Fruit fly (Drosophila melanogaster) whole organism, embryonic: ENCODE results near the gene Bet1.
A peak's percentile ranks its signal among the peaks of the same experiment; 100 is the strongest.

ENCODE experiments used
- CG12744 ChIP-seq: fragments of 200-800 bp; sonication (Bioruptor generic); optimal IDR thresholded peaks from 2 replicates; lab custom pipeline; 2016; ENCODE audit warnings: missing biosample characterization, missing genetic modification characterization
- CG13894 ChIP-seq: fragments of 200-800 bp; sonication (Bioruptor generic); optimal IDR thresholded peaks from 3 replicates; lab custom pipeline; 2018; ENCODE audit warnings: missing biosample characterization, mild to moderate bottlenecking, missing genetic modification characterization, moderate library complexity
- CG15601 ChIP-seq: fragments of 200-800 bp; sonication (Bioruptor generic); optimal IDR thresholded peaks from 3 replicates; lab custom pipeline; 2019; ENCODE audit warnings: missing biosample characterization, mild to moderate bottlenecking, missing genetic modification characterization, moderate library complexity
- CG18262 ChIP-seq: fragments of 200-800 bp; optimal IDR thresholded peaks from 3 replicates; lab custom pipeline; 2019; ENCODE audit warnings: missing biosample characterization, mild to moderate bottlenecking, missing genetic modification characterization, moderate library complexity
- CG2116 ChIP-seq: fragments of 200-800 bp; sonication (Bioruptor generic); optimal IDR thresholded peaks from 3 replicates; lab custom pipeline; 2018; ENCODE audit warnings: missing biosample characterization, mild to moderate bottlenecking, missing genetic modification characterization
- CG2875 ChIP-seq: fragments of 200-800 bp; sonication (Bioruptor generic); optimal IDR thresholded peaks from 2 replicates; lab custom pipeline; 2017; ENCODE audit warnings: missing biosample characterization, mild to moderate bottlenecking, missing genetic modification characterization, missing genetic modification reagents
- CG31441 ChIP-seq: fragments of 200-800 bp; sonication (Bioruptor generic); IDR thresholded peaks from 2 replicates; pipeline ENCODE4 v1.3.6; 2022; ENCODE audit warnings: missing biosample characterization, missing genetic modification characterization
- CG34422 ChIP-seq: fragments of 200-800 bp; sonication (Bioruptor generic); IDR thresholded peaks from 3 replicates; pipeline ENCODE4 v1.3.6; 2022; ENCODE audit warnings: missing biosample characterization, missing genetic modification characterization
- CG4282 ChIP-seq: fragments of 200-800 bp; sonication (Bioruptor generic); optimal IDR thresholded peaks from 2 replicates; lab custom pipeline; 2016; ENCODE audit warnings: missing biosample characterization, missing genetic modification characterization
- CG4328 ChIP-seq: fragments of 200-800 bp; sonication (Bioruptor generic); optimal IDR thresholded peaks from 3 replicates; lab custom pipeline; 2017; ENCODE audit warnings: missing biosample characterization, missing genetic modification reagents, missing genetic modification characterization
- CG4404 ChIP-seq: fragments of 200-800 bp; sonication (Bioruptor generic); IDR thresholded peaks from 2 replicates; pipeline ENCODE4 v1.3.6; 2022; ENCODE audit warnings: missing biosample characterization, missing genetic modification characterization
- CG6272 ChIP-seq: fragments of 200-800 bp; sonication (Bioruptor generic); IDR thresholded peaks from 2 replicates; pipeline ENCODE4 v1.3.6; 2022; ENCODE audit warnings: missing biosample characterization, missing genetic modification characterization
- CG7839 ChIP-seq: fragments of 200-800 bp; sonication (Bioruptor generic); optimal IDR thresholded peaks from 3 replicates; lab custom pipeline; 2018; ENCODE audit warnings: missing biosample characterization, mild to moderate bottlenecking, missing genetic modification characterization, moderate library complexity
- CG8388 ChIP-seq: fragments of 200-800 bp; sonication (Bioruptor generic); optimal IDR thresholded peaks from 2 replicates; lab custom pipeline; 2019; ENCODE audit warnings: missing biosample characterization, mild to moderate bottlenecking, missing genetic modification characterization, moderate library complexity
- CG9876 ChIP-seq: fragments of 200-800 bp; sonication (Bioruptor generic); optimal IDR thresholded peaks from 2 replicates; lab custom pipeline; 2016; ENCODE audit warnings: missing biosample characterization, missing genetic modification characterization
- CHES-1-like ChIP-seq: fragments of 200-800 bp; sonication (Bioruptor generic); optimal IDR thresholded peaks from 2 replicates; lab custom pipeline; 2016; ENCODE audit warnings: missing biosample characterization, missing genetic modification characterization
- CoRest ChIP-seq: fragments of 200-800 bp; sonication (Bioruptor generic); optimal IDR thresholded peaks from 3 replicates; lab custom pipeline; 2018; ENCODE audit warnings: missing biosample characterization, mild to moderate bottlenecking, missing genetic modification characterization, moderate library complexity
- D ChIP-seq, 2 experiments: fragments of 200-800 bp in 1 of 2; fragments of >200 bp in 1 of 2; sonication (Bioruptor generic) in 1 of 2; optimal IDR thresholded peaks; 2 replicates in 1 of 2; 3 replicates in 1 of 2; lab custom pipeline; 2017; ENCODE audit warnings: mild to moderate bottlenecking in 1 of 2, missing biosample characterization in 1 of 2, missing genetic modification characterization in 1 of 2, missing genetic modification reagents in 1 of 2
- D19A ChIP-seq: fragments of 200-800 bp; optimal IDR thresholded peaks from 3 replicates; lab custom pipeline; 2019; ENCODE audit warnings: missing biosample characterization, mild to moderate bottlenecking, missing genetic modification characterization, moderate library complexity
- Dp ChIP-seq: fragments of 200-800 bp; sonication (Bioruptor generic); optimal IDR thresholded peaks from 2 replicates; lab custom pipeline; 2018; ENCODE audit warnings: missing biosample characterization, mild to moderate bottlenecking, missing genetic modification characterization, moderate library complexity
- H15 ChIP-seq: fragments of 200-800 bp; sonication (Bioruptor generic); IDR thresholded peaks from 3 replicates; pipeline ENCODE4 v1.3.6; 2022; ENCODE audit warnings: missing biosample characterization, missing genetic modification characterization
- Jarid2 ChIP-seq: fragments of 200-800 bp; sonication (Bioruptor generic); optimal IDR thresholded peaks from 3 replicates; lab custom pipeline; 2017; ENCODE audit warnings: mild to moderate bottlenecking, missing biosample characterization, missing genetic modification reagents, missing genetic modification characterization
- Meics ChIP-seq: fragments of 200-800 bp; sonication (Bioruptor generic); optimal IDR thresholded peaks from 2 replicates; lab custom pipeline; 2017; ENCODE audit warnings: missing biosample characterization, mild to moderate bottlenecking, missing genetic modification characterization
- Mes4 ChIP-seq: fragments of 200-800 bp; sonication (Bioruptor generic); optimal IDR thresholded peaks from 2 replicates; lab custom pipeline; 2016; ENCODE audit warnings: missing biosample characterization, missing genetic modification characterization
- Ptx1 ChIP-seq: fragments of 200-800 bp; sonication (Bioruptor generic); IDR thresholded peaks from 2 replicates; pipeline ENCODE4 v1.3.6; 2022; ENCODE audit warnings: missing biosample characterization, missing genetic modification characterization
- TFAM ChIP-seq: fragments of 200-800 bp; sonication (Bioruptor generic); optimal IDR thresholded peaks from 2 replicates; lab custom pipeline; 2017; ENCODE audit warnings: missing biosample characterization, missing genetic modification characterization, inconsistent platforms
- br ChIP-seq: fragments of >200 bp; optimal IDR thresholded peaks from 2 replicates; lab custom pipeline; 2017
- chm ChIP-seq: fragments of 200-800 bp; sonication (Bioruptor generic); IDR thresholded peaks from 2 replicates; pipeline ENCODE4 v1.3.6; 2022; ENCODE audit warnings: missing biosample characterization, missing genetic modification characterization
- dati ChIP-seq: fragments of 200-800 bp; sonication (Bioruptor generic); IDR thresholded peaks from 2 replicates; pipeline ENCODE4 v1.3.6; 2022; ENCODE audit warnings: missing biosample characterization, missing genetic modification characterization
- fd96Cb ChIP-seq: fragments of 200-800 bp; sonication (Bioruptor generic); optimal IDR thresholded peaks from 2 replicates; lab custom pipeline; 2018; ENCODE audit warnings: missing biosample characterization, mild to moderate bottlenecking, missing genetic modification characterization, moderate library complexity
- gcm ChIP-seq: fragments of 200-800 bp; sonication (Bioruptor generic); optimal IDR thresholded peaks from 2 replicates; lab custom pipeline; 2019; ENCODE audit warnings: missing biosample characterization, mild to moderate bottlenecking, missing genetic modification characterization, moderate library complexity
- gsb ChIP-seq: fragments of 200-800 bp; sonication (Bioruptor generic); IDR thresholded peaks from 2 replicates; pipeline ENCODE4 v1.3.6; 2022; ENCODE audit warnings: missing biosample characterization, missing genetic modification characterization
- hbn ChIP-seq: fragments of 200-800 bp; sonication (Bioruptor generic); IDR thresholded peaks from 2 replicates; pipeline ENCODE4 v1.3.6; 2022; ENCODE audit warnings: missing biosample characterization, missing genetic modification characterization; ENCODE audit not compliant: partially characterized antibody
- knrl ChIP-seq: fragments of 200-800 bp; sonication (Bioruptor generic); IDR thresholded peaks from 3 replicates; pipeline ENCODE4 v1.3.6; 2022; ENCODE audit warnings: missing biosample characterization, missing genetic modification characterization; ENCODE audit not compliant: partially characterized antibody
- onecut ChIP-seq: fragments of 200-800 bp; sonication (Bioruptor generic); IDR thresholded peaks from 2 replicates; pipeline ENCODE4 v1.3.6; 2022; ENCODE audit warnings: missing biosample characterization, missing genetic modification characterization
- p53 ChIP-seq: fragments of 200-800 bp; sonication (Bioruptor generic); optimal IDR thresholded peaks from 2 replicates; lab custom pipeline; 2016; ENCODE audit warnings: missing biosample characterization, missing genetic modification characterization
- phol ChIP-seq: fragments of 200-800 bp; sonication (Bioruptor generic); optimal IDR thresholded peaks from 3 replicates; lab custom pipeline; 2018; ENCODE audit warnings: missing biosample characterization, mild to moderate bottlenecking, missing genetic modification characterization, moderate library complexity
- pita ChIP-seq: fragments of 200-800 bp; sonication (Bioruptor generic); optimal IDR thresholded peaks from 2 replicates; lab custom pipeline; 2017; ENCODE audit warnings: missing biosample characterization, mild to moderate bottlenecking, missing genetic modification characterization
- repo ChIP-seq: fragments of 200-800 bp; sonication (Bioruptor generic); optimal IDR thresholded peaks from 2 replicates; lab custom pipeline; 2016; ENCODE audit warnings: missing biosample characterization, missing genetic modification characterization
- sens ChIP-seq: fragments of 200-800 bp; sonication (Bioruptor generic); peaks from one replicate; lab custom pipeline; 2016; ENCODE audit warnings: missing biosample characterization, missing genetic modification characterization
- sens-2 ChIP-seq: fragments of 200-800 bp; sonication (Bioruptor generic); IDR thresholded peaks from 2 replicates; pipeline ENCODE4 v1.3.6; 2022; ENCODE audit warnings: missing biosample characterization, missing genetic modification characterization
- sisA ChIP-seq: fragments of 200-800 bp; sonication (Bioruptor generic); IDR thresholded peaks from 2 replicates; pipeline ENCODE4 v1.3.6; 2022; ENCODE audit warnings: missing biosample characterization, missing genetic modification characterization
- slou ChIP-seq: fragments of 200-800 bp; sonication (Bioruptor generic); optimal IDR thresholded peaks from 3 replicates; lab custom pipeline; 2016; ENCODE audit warnings: missing biosample characterization, missing genetic modification characterization
- sna ChIP-seq: fragments of 200-800 bp; sonication (Bioruptor generic); IDR thresholded peaks from 2 replicates; pipeline ENCODE4 v1.3.6; 2022; ENCODE audit warnings: missing biosample characterization, missing genetic modification characterization; ENCODE audit not compliant: partially characterized antibody
- sr ChIP-seq: fragments of 200-800 bp; sonication (Bioruptor generic); IDR thresholded peaks from 3 replicates; pipeline ENCODE4 v1.3.6; 2022; ENCODE audit warnings: missing biosample characterization, missing genetic modification characterization
- tgo ChIP-seq: fragments of 200-800 bp; sonication (Bioruptor generic); IDR thresholded peaks from 3 replicates; pipeline ENCODE4 v1.3.6; 2022; ENCODE audit warnings: missing biosample characterization, missing genetic modification characterization
- toy ChIP-seq: fragments of 200-800 bp; sonication (Bioruptor generic); IDR thresholded peaks from 2 replicates; pipeline ENCODE4 v1.3.6; 2022; ENCODE audit warnings: missing biosample characterization, missing genetic modification characterization
- vnd ChIP-seq: fragments of 200-800 bp; sonication (Bioruptor generic); IDR thresholded peaks from 3 replicates; pipeline ENCODE4 v1.3.6; 2022; ENCODE audit warnings: missing biosample characterization, missing genetic modification characterization; ENCODE audit not compliant: partially characterized antibody
- wek ChIP-seq: fragments of 200-800 bp; sonication (Bioruptor generic); optimal IDR thresholded peaks from 3 replicates; lab custom pipeline; 2018; ENCODE audit warnings: missing biosample characterization, mild to moderate bottlenecking, missing genetic modification characterization, moderate library complexity

The Bet1 gene

DNA sequence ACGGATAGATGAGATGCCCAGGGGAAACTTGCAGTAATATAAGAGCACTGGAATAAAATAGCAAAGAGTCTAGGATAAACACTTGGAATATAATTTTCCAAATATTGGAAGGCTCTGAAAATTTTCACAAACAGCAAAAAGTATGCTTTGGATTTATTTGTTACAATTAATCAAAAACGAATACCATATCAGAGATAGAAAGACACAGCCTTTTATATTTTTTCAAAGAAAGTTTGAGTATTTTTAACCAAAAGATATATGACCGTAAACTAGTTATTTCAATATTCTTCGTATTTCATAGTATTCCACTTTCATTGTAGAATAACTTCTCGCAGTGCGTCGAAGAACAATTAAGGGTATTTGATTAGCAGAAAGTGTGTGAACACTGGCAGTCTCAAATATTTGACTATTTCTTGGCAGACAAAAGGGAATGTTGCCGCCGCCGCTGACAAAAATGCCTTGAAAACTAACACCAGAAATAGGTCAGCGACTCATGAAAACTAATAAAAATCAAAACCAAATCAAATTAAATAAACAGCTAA lies 32.3 kb upstream of the Bet1 start (continued):
- peak; percentile 9 for TF ChIP-seq CG7839
- TF ChIP-seq fd96Cb (tag; lab: Kevin White, UChicago), result peak; percentile 13
- no peak for TF ChIP-seq H15
- no peak for TF ChIP-seq wek (GFP tag; lab: Kevin White, UChicago)
- TF ChIP-seq sna, result no peak
- TF ChIP-seq CG6272, result no peak
- no peak for TF ChIP-seq Meics (GFP tag; lab: Kevin White, UChicago)
- no peak for TF ChIP-seq sr
- no peak for TF ChIP-seq D19A (tag; lab: Kevin White, UChicago)
- TF ChIP-seq br, result no peak
- no peak for TF ChIP-seq p53 (GFP tag; lab: Kevin White, UChicago)
- TF ChIP-seq Mes4 (GFP tag; lab: Kevin White, UChicago), result no peak
- TF ChIP-seq phol (tag; lab: Kevin White, UChicago), result peak; percentile 5
- TF ChIP-seq D (optimal IDR thresholded peaks at IDR 0.05; lab: Kevin White, UChicago), result no peak
- TF ChIP-seq D (GFP tag; optimal IDR thresholded peaks at IDR 0.05; lab: Kevin White, UChicago), result no peak
- TF ChIP-seq slou, result no peak
- TF ChIP-seq CG12744 (GFP tag; lab: Kevin White, UChicago), result no peak
- TF ChIP-seq gcm (GFP tag; lab: Kevin White, UChicago), result peak; percentile 8
- no peak for TF ChIP-seq Jarid2 (GFP tag; lab: Kevin White, UChicago)
- no peak for TF ChIP-seq CG4328 (GFP tag; lab: Kevin White, UChicago)
- no peak for TF ChIP-seq CG4282 (GFP tag; lab: Kevin White, UChicago)
- TF ChIP-seq tgo (GFP tag; lab: Robert Waterston, UW), result no peak
- TF ChIP-seq hbn, result no peak
- 0 out of 2 replicates have a peak, but pooled peaks have one; percentile 6 for TF ChIP-seq Ptx1 (GFP tag; lab: Robert Waterston, UW)
- peak; percentile 23 for TF ChIP-seq CG8388 (GFP tag; lab: Kevin White, UChicago)
- TF ChIP-seq CG2116 (GFP tag; lab: Kevin White, UChicago), result no peak
- TF ChIP-seq sens, result no peak
- no peak for TF ChIP-seq CHES-1-like (GFP tag; lab: Kevin White, UChicago)
- TF ChIP-seq CG13894 (tag; lab: Kevin White, UChicago), result no peak
- TF ChIP-seq toy, result no peak
- no peak for TF ChIP-seq knrl (GFP tag; lab: Robert Waterston, UW)
- TF ChIP-seq CoRest (tag; lab: Kevin White, UChicago), result peak; percentile 5
- no peak for TF ChIP-seq gsb (GFP tag; lab: Robert Waterston, UW)
- TF ChIP-seq CG2875 (GFP tag; lab: Kevin White, UChicago), result no peak
- TF ChIP-seq CG4404 (GFP tag; lab: Robert Waterston, UW), result no peak
- TF ChIP-seq vnd (GFP tag; lab: Robert Waterston, UW), result no peak
- no peak for TF ChIP-seq CG34422 (GFP tag; lab: Robert Waterston, UW)
- no peak for TF ChIP-seq chm (GFP tag; lab: Robert Waterston, UW)
- no peak for TF ChIP-seq onecut (GFP tag; lab: Robert Waterston, UW)
- TF ChIP-seq CG31441 (GFP tag; lab: Robert Waterston, UW), result 0 out of 2 replicates have a peak, but pooled peaks have one; percentile 31
- no peak for TF ChIP-seq sisA
- no peak for TF ChIP-seq CG9876 (GFP tag; lab: Kevin White, UChicago)
- TF ChIP-seq repo, result no peak
- peak; percentile 48 for TF ChIP-seq CG18262 (tag; lab: Kevin White, UChicago)
- no peak for TF ChIP-seq Dp (GFP tag; lab: Kevin White, UChicago)
- no peak for TF ChIP-seq dati
- TF ChIP-seq sens-2, result no peak
- no peak for TF ChIP-seq TFAM
- TF ChIP-seq pita, result no peak
- peak; percentile 9 for TF ChIP-seq CG15601 (tag; lab: Kevin White, UChicago)
- TF ChIP-seq, all 482 proteins: peak for 27
